Worm (Caenorhabditis elegans) whole organism, midembryonic: ENCODE data around the gene spp-12.

Source experiments
- T22C8.4 ChIP-seq: fragments of 200-800 bp; sonication (Bioruptor generic); IDR thresholded peaks from 2 replicates; pipeline ENCODE4 v1.3.6; 2022; ENCODE audit warnings: missing genetic modification characterization, missing compliant biosample characterization
- flt-1 ChIP-seq: fragments of 200-800 bp; sonication (Bioruptor generic); IDR thresholded peaks from 2 replicates; pipeline ENCODE4 v1.3.6; 2022; ENCODE audit warnings: missing genetic modification characterization, missing compliant biosample characterization
- ztf-29 ChIP-seq: fragments of 200-800 bp; sonication (Bioruptor generic); IDR thresholded peaks from 2 replicates; pipeline ENCODE4 v1.3.6; 2022; ENCODE audit warnings: missing genetic modification reagents, missing genetic modification characterization, missing compliant biosample characterization

- TF ChIP-seq ztf-29 (GFP tag; lab: Robert Waterston, UW) = no peak
- no peak for TF ChIP-seq flt-1
- TF ChIP-seq T22C8.4 (GFP tag; lab: Robert Waterston, UW) = no peak
Observed at ce11 chrV:13926398-13926797, 36.8 kb downstream of the spp-12 start, which contains the start of gene srxa-12.
